Worm (Caenorhabditis elegans) whole organism, young adult: ENCODE data around the gene sms-2.

Experiments used
- F49E8.2 ChIP-seq: sonication (generic microtip); optimal IDR thresholded peaks from 3 replicates; lab custom pipeline; 2017; ENCODE audit warnings: missing genetic modification characterization, mild to moderate bottlenecking, missing compliant biosample characterization, antibody characterized with exemption, moderate library complexity; ENCODE audit not compliant: insufficient read depth
- ama-1 ChIP-seq, 3 experiments: fragments of 150-350 bp in 1 of 3; sonication (generic microtip) in 2 of 3; optimal IDR thresholded peaks; 2 replicates each; lab custom pipeline; 2014 to 2018; ENCODE audit warnings: missing biosample characterization in 2 of 3, missing genetic modification characterization in 2 of 3, missing genetic modification reagents in 2 of 3
- ccch-3 ChIP-seq: fragments of 200-800 bp; sonication (Bioruptor generic); optimal IDR thresholded peaks from 2 replicates; lab custom pipeline; 2018; ENCODE audit warnings: mild to moderate bottlenecking, missing genetic modification characterization, missing compliant biosample characterization

DNA sequence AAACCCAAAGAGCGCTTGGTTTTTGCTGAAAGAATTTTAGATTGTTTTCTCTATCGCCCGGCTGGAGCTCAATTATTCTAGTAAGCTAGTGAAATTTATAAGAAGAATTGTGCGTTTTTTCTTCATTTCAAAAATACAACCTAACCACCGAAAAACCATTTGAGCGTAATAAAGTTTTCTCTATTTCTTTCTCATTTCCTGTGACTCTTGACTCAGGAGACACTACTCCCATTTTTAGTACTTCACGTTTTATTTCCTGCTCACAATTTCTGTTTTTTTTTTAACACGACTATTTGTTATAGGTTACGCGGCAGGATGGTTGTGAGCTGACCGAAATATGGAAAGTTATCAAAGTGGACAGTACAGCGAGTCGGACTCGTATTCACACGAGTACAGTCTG, 35.7 kb downstream of the sms-2 start, which contains the start of gene F35H12.6:
- no peak for TF ChIP-seq ccch-3 (GFP tag; lab: Kevin White, UChicago)
- no peak for TF ChIP-seq ama-1 (optimal IDR thresholded peaks at IDR 0.05; lab: Kevin White, UChicago)
- no peak for TF ChIP-seq ama-1 (GFP tag; optimal IDR thresholded peaks at IDR 0.05; lab: Kevin White, UChicago)
- TF ChIP-seq F49E8.2 (tag; lab: Kevin White, UChicago): no peak
